Fruit fly (Drosophila melanogaster) whole organism, embryonic: Measurements from ENCODE around the gene CG7458.

ENCODE experiments used
- CG1024 ChIP-seq: fragments of 200-800 bp; sonication (Bioruptor generic); IDR thresholded peaks from 2 replicates; pipeline ENCODE4 v1.3.6; 2022; ENCODE audit warnings: missing biosample characterization, missing genetic modification characterization
- CG10366 ChIP-seq: fragments of 200-800 bp; sonication (Bioruptor generic); IDR thresholded peaks from 2 replicates; pipeline ENCODE4 v1.3.6; 2022; ENCODE audit warnings: missing biosample characterization, missing genetic modification characterization
- CG11696 ChIP-seq: fragments of 200-800 bp; sonication (Bioruptor generic); IDR thresholded peaks from 2 replicates; pipeline ENCODE4 v1.3.6; 2022; ENCODE audit warnings: missing biosample characterization, missing genetic modification characterization
- CG14667 ChIP-seq: fragments of 200-800 bp; sonication (Bioruptor generic); IDR thresholded peaks from 2 replicates; pipeline ENCODE4 v1.3.6; 2022; ENCODE audit warnings: missing biosample characterization, missing genetic modification characterization
- CG1792 ChIP-seq: fragments of 200-800 bp; sonication (Bioruptor generic); optimal IDR thresholded peaks from 2 replicates; lab custom pipeline; 2016; ENCODE audit warnings: missing biosample characterization, missing genetic modification characterization
- CG1832 ChIP-seq: fragments of 200-800 bp; sonication (Bioruptor generic); optimal IDR thresholded peaks from 2 replicates; lab custom pipeline; 2017; ENCODE audit warnings: missing biosample characterization, mild to moderate bottlenecking, missing genetic modification characterization, inconsistent platforms
- CG2116 ChIP-seq: fragments of 200-800 bp; sonication (Bioruptor generic); optimal IDR thresholded peaks from 3 replicates; lab custom pipeline; 2018; ENCODE audit warnings: missing biosample characterization, mild to moderate bottlenecking, missing genetic modification characterization
- CG2120 ChIP-seq: fragments of 200-800 bp; sonication (Bioruptor generic); optimal IDR thresholded peaks from 3 replicates; lab custom pipeline; 2016; ENCODE audit warnings: missing biosample characterization, missing genetic modification characterization
- CG2678 ChIP-seq: fragments of 200-800 bp; sonication (Bioruptor generic); optimal IDR thresholded peaks from 3 replicates; lab custom pipeline; 2019; ENCODE audit warnings: missing biosample characterization, mild to moderate bottlenecking, missing genetic modification characterization, moderate library complexity
- CG2712 ChIP-seq: fragments of 200-800 bp; optimal IDR thresholded peaks from 3 replicates; lab custom pipeline; 2019; ENCODE audit warnings: missing biosample characterization, mild to moderate bottlenecking, missing genetic modification characterization, moderate library complexity
- CG33213 ChIP-seq: fragments of 200-800 bp; sonication (Bioruptor generic); optimal IDR thresholded peaks from 3 replicates; lab custom pipeline; 2016; ENCODE audit warnings: missing biosample characterization, missing genetic modification characterization
- CG4328 ChIP-seq: fragments of 200-800 bp; sonication (Bioruptor generic); optimal IDR thresholded peaks from 3 replicates; lab custom pipeline; 2017; ENCODE audit warnings: missing biosample characterization, missing genetic modification reagents, missing genetic modification characterization
- CG5180 ChIP-seq: fragments of 200-800 bp; sonication (Bioruptor generic); optimal IDR thresholded peaks from 3 replicates; lab custom pipeline; 2017; ENCODE audit warnings: missing biosample characterization, missing genetic modification characterization, mild to moderate bottlenecking, moderate library complexity, missing genetic modification reagents
- CG6813 ChIP-seq: fragments of 200-800 bp; sonication (Bioruptor generic); optimal IDR thresholded peaks from 2 replicates; lab custom pipeline; 2017; ENCODE audit warnings: missing biosample characterization, missing genetic modification characterization, mild to moderate bottlenecking, moderate library complexity, missing genetic modification reagents
- CG7745 ChIP-seq: fragments of 200-800 bp; sonication (Bioruptor generic); optimal IDR thresholded peaks from 2 replicates; lab custom pipeline; 2018; ENCODE audit warnings: missing biosample characterization, mild to moderate bottlenecking, missing genetic modification characterization, moderate library complexity
- CG8765 ChIP-seq: fragments of 200-800 bp; sonication (Bioruptor generic); IDR thresholded peaks from 2 replicates; pipeline ENCODE4 v1.3.6; 2022; ENCODE audit warnings: missing biosample characterization, missing genetic modification characterization
- CG9437 ChIP-seq: fragments of 200-800 bp; sonication (Bioruptor generic); optimal IDR thresholded peaks from 2 replicates; lab custom pipeline; 2018; ENCODE audit warnings: missing biosample characterization, mild to moderate bottlenecking, missing genetic modification characterization
- CG9876 ChIP-seq: fragments of 200-800 bp; sonication (Bioruptor generic); optimal IDR thresholded peaks from 2 replicates; lab custom pipeline; 2016; ENCODE audit warnings: missing biosample characterization, missing genetic modification characterization
- D19B ChIP-seq: fragments of 200-800 bp; sonication (Bioruptor generic); optimal IDR thresholded peaks from 2 replicates; lab custom pipeline; 2017; ENCODE audit warnings: missing biosample characterization, mild to moderate bottlenecking, missing genetic modification characterization
- Deaf1 ChIP-seq: fragments of 200-800 bp; optimal IDR thresholded peaks from 3 replicates; lab custom pipeline; 2019; ENCODE audit warnings: missing biosample characterization, mild to moderate bottlenecking, missing genetic modification characterization, moderate library complexity
- Dek ChIP-seq: fragments of 200-800 bp; sonication (Bioruptor generic); optimal IDR thresholded peaks from 3 replicates; lab custom pipeline; 2019; ENCODE audit warnings: missing biosample characterization, mild to moderate bottlenecking, missing genetic modification characterization, moderate library complexity
- Elba2 ChIP-seq: fragments of 200-800 bp; sonication (Bioruptor generic); optimal IDR thresholded peaks from 3 replicates; lab custom pipeline; 2016; ENCODE audit warnings: missing biosample characterization, missing genetic modification characterization
- HLH4C ChIP-seq: fragments of 200-800 bp; sonication (Bioruptor generic); IDR thresholded peaks from 3 replicates; pipeline ENCODE4 v1.3.6; 2022; ENCODE audit warnings: missing biosample characterization, missing genetic modification characterization; ENCODE audit not compliant: partially characterized antibody
- MESR4 ChIP-seq: fragments of 200-800 bp; sonication (Bioruptor generic); optimal IDR thresholded peaks from 2 replicates; lab custom pipeline; 2018; ENCODE audit warnings: missing biosample characterization, mild to moderate bottlenecking, missing genetic modification characterization, moderate library complexity
- NC2β ChIP-seq: fragments of 200-800 bp; sonication (Bioruptor generic); optimal IDR thresholded peaks from 2 replicates; lab custom pipeline; 2016; ENCODE audit warnings: missing biosample characterization, missing genetic modification characterization
- NFAT ChIP-seq: fragments of 200-800 bp; sonication (Bioruptor generic); IDR thresholded peaks from 2 replicates; pipeline ENCODE4 v1.3.6; 2022; ENCODE audit warnings: missing biosample characterization, missing genetic modification characterization
- NK7.1 ChIP-seq: fragments of 200-800 bp; sonication (Bioruptor generic); optimal IDR thresholded peaks from 3 replicates; lab custom pipeline; 2016; ENCODE audit warnings: missing biosample characterization, missing genetic modification characterization
- Nf-YA ChIP-seq: fragments of 200-800 bp; sonication (Bioruptor generic); IDR thresholded peaks from 2 replicates; pipeline ENCODE4 v1.3.6; 2022; ENCODE audit warnings: missing biosample characterization, missing genetic modification characterization
- Poxn ChIP-seq: fragments of 200-800 bp; sonication (Bioruptor generic); IDR thresholded peaks from 2 replicates; pipeline ENCODE4 v1.3.6; 2022; ENCODE audit warnings: missing biosample characterization, missing genetic modification characterization
- Scr ChIP-seq: fragments of 200-800 bp; sonication (Bioruptor generic); IDR thresholded peaks from 2 replicates; pipeline ENCODE4 v1.3.6; 2022; ENCODE audit warnings: missing biosample characterization, missing genetic modification characterization; ENCODE audit not compliant: partially characterized antibody
- Taf1 ChIP-seq: fragments of 200-800 bp; sonication (Bioruptor generic); IDR thresholded peaks from 2 replicates; pipeline ENCODE4 v1.3.6; 2022; ENCODE audit warnings: missing biosample characterization, missing genetic modification characterization
- Vsx1 ChIP-seq: fragments of 200-800 bp; sonication (Bioruptor generic); optimal IDR thresholded peaks from 2 replicates; lab custom pipeline; 2017; ENCODE audit warnings: missing biosample characterization, mild to moderate bottlenecking, missing genetic modification characterization, missing genetic modification reagents
- ci ChIP-seq: fragments of 200-800 bp; sonication (Bioruptor generic); IDR thresholded peaks from 3 replicates; pipeline ENCODE4 v1.3.6; 2022; ENCODE audit warnings: missing biosample characterization, missing genetic modification characterization
- danr ChIP-seq: fragments of 200-800 bp; sonication (Bioruptor generic); IDR thresholded peaks from 2 replicates; pipeline ENCODE4 v1.3.6; 2022; ENCODE audit warnings: missing biosample characterization, missing genetic modification characterization
- fd102C ChIP-seq: fragments of 200-800 bp; sonication (Bioruptor generic); optimal IDR thresholded peaks from 2 replicates; lab custom pipeline; 2018; ENCODE audit warnings: missing biosample characterization, mild to moderate bottlenecking, missing genetic modification characterization, moderate library complexity
- fd3F ChIP-seq: fragments of 200-800 bp; sonication (Bioruptor generic); optimal IDR thresholded peaks from 2 replicates; lab custom pipeline; 2018; ENCODE audit warnings: missing biosample characterization, mild to moderate bottlenecking, missing genetic modification characterization, moderate library complexity
- hbn ChIP-seq: fragments of 200-800 bp; sonication (Bioruptor generic); IDR thresholded peaks from 2 replicates; pipeline ENCODE4 v1.3.6; 2022; ENCODE audit warnings: missing biosample characterization, missing genetic modification characterization; ENCODE audit not compliant: partially characterized antibody
- her ChIP-seq: fragments of 200-800 bp; sonication (Bioruptor generic); optimal IDR thresholded peaks from 2 replicates; lab custom pipeline; 2016; ENCODE audit warnings: missing biosample characterization, missing genetic modification characterization
- jing ChIP-seq: fragments of 200-800 bp; sonication (Bioruptor generic); optimal IDR thresholded peaks from 2 replicates; lab custom pipeline; 2018; ENCODE audit warnings: missing biosample characterization, mild to moderate bottlenecking, missing genetic modification characterization
- lola ChIP-seq, 3 experiments: fragments of >200 bp in 2 of 3; fragments of 200-800 bp in 1 of 3; sonication (Bioruptor generic) in 1 of 3; optimal IDR thresholded peaks; 2 replicates each; lab custom pipeline; 2017 to 2019; ENCODE audit warnings: missing biosample characterization in 3 of 3, missing genetic modification characterization in 3 of 3, mild to moderate bottlenecking in 1 of 3, moderate library complexity in 1 of 3
- lov ChIP-seq, 2 experiments: fragments of 200-800 bp in 1 of 2; fragments of >200 bp in 1 of 2; sonication (Bioruptor generic) in 1 of 2; IDR thresholded peaks in 1 of 2; optimal IDR thresholded peaks in 1 of 2; 2 replicates in 1 of 2; 3 replicates in 1 of 2; pipeline versions ENCODE4 v1.3.6 to Lab custom; 2017 to 2022; ENCODE audit warnings: missing biosample characterization in 1 of 2, missing genetic modification characterization in 1 of 2
- nerfin-1 ChIP-seq: fragments of 200-800 bp; sonication (Bioruptor generic); optimal IDR thresholded peaks from 3 replicates; lab custom pipeline; 2019; ENCODE audit warnings: missing biosample characterization, mild to moderate bottlenecking, missing genetic modification characterization, moderate library complexity
- phol ChIP-seq: fragments of 200-800 bp; sonication (Bioruptor generic); optimal IDR thresholded peaks from 3 replicates; lab custom pipeline; 2018; ENCODE audit warnings: missing biosample characterization, mild to moderate bottlenecking, missing genetic modification characterization, moderate library complexity
- pros ChIP-seq: fragments of 200-800 bp; sonication (Bioruptor generic); optimal IDR thresholded peaks from 3 replicates; lab custom pipeline; 2019; ENCODE audit warnings: missing biosample characterization, mild to moderate bottlenecking, missing genetic modification characterization, moderate library complexity
- row ChIP-seq: fragments of 200-800 bp; sonication (Bioruptor generic); IDR thresholded peaks from 3 replicates; pipeline ENCODE4 v1.3.6; 2022; ENCODE audit warnings: missing biosample characterization, missing genetic modification characterization
- salm ChIP-seq: fragments of 200-800 bp; sonication (Bioruptor generic); optimal IDR thresholded peaks from 2 replicates; lab custom pipeline; 2018; ENCODE audit warnings: missing biosample characterization, mild to moderate bottlenecking, missing genetic modification characterization
- slou ChIP-seq: fragments of 200-800 bp; sonication (Bioruptor generic); optimal IDR thresholded peaks from 3 replicates; lab custom pipeline; 2016; ENCODE audit warnings: missing biosample characterization, missing genetic modification characterization
- tll ChIP-seq, 2 experiments: fragments of 200-800 bp in 1 of 2; fragments of >200 bp in 1 of 2; sonication (Bioruptor generic) in 1 of 2; optimal IDR thresholded peaks; 2 replicates each; lab custom pipeline; 2017 to 2019; ENCODE audit warnings: missing biosample characterization in 2 of 2, missing genetic modification characterization in 2 of 2, mild to moderate bottlenecking in 1 of 2, moderate library complexity in 1 of 2
- toy ChIP-seq: fragments of 200-800 bp; sonication (Bioruptor generic); IDR thresholded peaks from 2 replicates; pipeline ENCODE4 v1.3.6; 2022; ENCODE audit warnings: missing biosample characterization, missing genetic modification characterization

The CG7458 gene

dm6 chr3L:21961892-21962518, 7.1 kb downstream of the CG7458 start, which contains the start of gene Chs2 (continued):
- TF ChIP-seq tll (GFP tag; optimal IDR thresholded peaks at IDR 0.05; lab: Kevin White, UChicago), result peak in 1 of 2 experiments; percentile 70
- no peak for TF ChIP-seq Scr (GFP tag; lab: Robert Waterston, UW)
- TF ChIP-seq CG1832 (GFP tag; lab: Kevin White, UChicago), result no peak
- no peak for TF ChIP-seq lov (optimal IDR thresholded peaks at IDR 0.05; lab: Kevin White, UChicago)
- no peak for TF ChIP-seq lov (GFP tag; IDR thresholded peaks at IDR 0.05; lab: Robert Waterston, UW)
- TF ChIP-seq CG1024 (GFP tag; lab: Robert Waterston, UW), result no peak
- peak; percentile 84 for TF ChIP-seq fd102C (GFP tag; lab: Kevin White, UChicago)
- peak; percentile 57 for TF ChIP-seq CG7745
- peak; percentile 76 for TF ChIP-seq Deaf1 (tag; lab: Kevin White, UChicago)
- no peak for TF ChIP-seq NFAT (GFP tag; lab: Robert Waterston, UW)
- TF ChIP-seq CG33213, result no peak
- no peak for TF ChIP-seq HLH4C
- TF ChIP-seq Poxn (GFP tag; lab: Robert Waterston, UW), result no peak
- TF ChIP-seq CG9876 (GFP tag; lab: Kevin White, UChicago), result no peak
- TF ChIP-seq salm (tag; lab: Kevin White, UChicago), result no peak
- peak; percentile 41 for TF ChIP-seq CG2678
- TF ChIP-seq CG10366 (GFP tag; lab: Robert Waterston, UW), result no peak
- TF ChIP-seq CG1792 (GFP tag; lab: Kevin White, UChicago), result no peak
- TF ChIP-seq CG9437 (GFP tag; lab: Kevin White, UChicago), result no peak
- TF ChIP-seq phol (tag; lab: Kevin White, UChicago), result no peak
- TF ChIP-seq nerfin-1 (tag; lab: Kevin White, UChicago), result peak; percentile 28
- TF ChIP-seq fd3F (GFP tag; lab: Kevin White, UChicago), result no peak
- no peak for TF ChIP-seq CG2120
- no peak for TF ChIP-seq CG14667
- no peak for TF ChIP-seq Taf1 (GFP tag; lab: Robert Waterston, UW)
- TF ChIP-seq hbn (GFP tag; lab: Robert Waterston, UW), result no peak
- TF ChIP-seq MESR4 (GFP tag; lab: Kevin White, UChicago), result no peak
- TF ChIP-seq jing (GFP tag; lab: Kevin White, UChicago), result no peak
- TF ChIP-seq Nf-YA (GFP tag; lab: Robert Waterston, UW), result no peak
- no peak for TF ChIP-seq CG11696 (GFP tag; lab: Robert Waterston, UW)
- TF ChIP-seq CG4328 (GFP tag; lab: Kevin White, UChicago), result no peak
- no peak for TF ChIP-seq CG8765 (GFP tag; lab: Robert Waterston, UW)
- peak in 1 of 3 experiments; percentile 63 for TF ChIP-seq lola (GFP tag; optimal IDR thresholded peaks at IDR 0.05; lab: Kevin White, UChicago)
- no peak for TF ChIP-seq NK7.1 (GFP tag; lab: Kevin White, UChicago)
- TF ChIP-seq row (GFP tag; lab: Robert Waterston, UW), result no peak
- no peak for TF ChIP-seq Elba2 (GFP tag; lab: Kevin White, UChicago)
- TF ChIP-seq CG5180 (GFP tag; lab: Kevin White, UChicago), result no peak
- TF ChIP-seq slou (GFP tag; lab: Kevin White, UChicago), result no peak
- peak; percentile 3 for TF ChIP-seq NC2β (GFP tag; lab: Kevin White, UChicago)
- TF ChIP-seq CG2712 (tag; lab: Kevin White, UChicago), result peak; percentile 58
- TF ChIP-seq her, result no peak
- TF ChIP-seq D19B (GFP tag; lab: Kevin White, UChicago), result no peak
- TF ChIP-seq pros, result peak; percentile 16
- peak; percentile 75 for TF ChIP-seq Vsx1
- no peak for TF ChIP-seq toy
- no peak for TF ChIP-seq Dek (tag; lab: Kevin White, UChicago)
- TF ChIP-seq ci (GFP tag; lab: Robert Waterston, UW), result no peak; the same call in 2 of the 3 replicates
- no peak for TF ChIP-seq danr
- peak; percentile 75 for TF ChIP-seq CG6813
- peak; percentile 17 for TF ChIP-seq CG2116 (GFP tag; lab: Kevin White, UChicago)
